Worm (Caenorhabditis elegans): ENCODE results near the gene C16C8.20.
"Not testable (repeated sequence)": the region's sequence is repeated elsewhere in the genome, so short reads cannot be mapped to it uniquely, and the experiment has no call there.

C16C8.20 gene

DNA sequence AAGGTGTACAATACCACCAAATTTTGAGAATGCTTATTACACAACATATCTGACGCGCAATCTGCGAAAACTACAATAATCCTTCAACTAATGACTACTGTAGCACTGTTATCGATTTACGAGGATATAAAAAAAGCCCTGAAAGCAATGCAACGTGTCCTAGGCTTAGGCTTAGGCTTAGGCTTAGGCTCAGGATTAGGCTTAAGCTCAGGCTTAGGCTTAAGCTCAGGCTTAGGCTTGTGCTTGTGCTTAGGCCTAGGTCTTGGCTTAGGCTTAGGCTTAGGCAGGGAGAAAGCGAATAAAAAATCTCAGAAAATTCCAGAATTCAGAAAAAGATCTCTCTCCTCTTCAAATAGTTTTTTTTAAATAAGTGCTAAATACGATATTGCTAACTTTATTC, 12.5 kb downstream of the C16C8.20 start:
- TF ChIP-seq him-1 (tag; optimal IDR thresholded peaks at IDR 0.05) (no peak), dao-5 (tag; optimal IDR thresholded peaks at IDR 0.05) (no peak), W03F9.2 (tag; optimal IDR thresholded peaks at IDR 0.05) (no peak)

DNA sequence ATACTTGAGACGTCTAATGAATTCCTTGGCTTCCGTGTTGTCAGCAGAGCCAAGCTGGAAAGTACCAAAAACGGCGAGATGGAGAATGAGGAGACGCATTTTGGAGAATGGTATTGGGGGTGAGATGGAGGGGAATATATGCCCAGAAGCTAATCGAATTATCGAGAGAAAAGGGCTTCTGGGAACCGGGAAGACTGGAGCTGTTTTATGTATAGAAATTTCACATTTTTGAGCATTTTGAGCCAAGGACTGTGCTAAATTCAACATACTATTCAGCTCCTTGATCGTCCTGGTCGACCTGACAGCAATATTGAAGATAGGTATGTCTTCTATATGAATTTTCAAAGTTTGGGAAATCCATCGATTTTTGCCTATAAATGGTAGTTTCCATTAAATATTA, 13.3 kb downstream of the C16C8.20 start, which contains the start of gene C16C8.7:
C16C8.7 (minus strand) TSS at position 101 of the 400 bp plus-strand sequence.
- TF ChIP-seq W03F9.2 (tag; optimal IDR thresholded peaks at IDR 0.05) (no peak), him-1 (tag; optimal IDR thresholded peaks at IDR 0.05) (no peak), dao-5 (tag; optimal IDR thresholded peaks at IDR 0.05) (no peak)

DNA sequence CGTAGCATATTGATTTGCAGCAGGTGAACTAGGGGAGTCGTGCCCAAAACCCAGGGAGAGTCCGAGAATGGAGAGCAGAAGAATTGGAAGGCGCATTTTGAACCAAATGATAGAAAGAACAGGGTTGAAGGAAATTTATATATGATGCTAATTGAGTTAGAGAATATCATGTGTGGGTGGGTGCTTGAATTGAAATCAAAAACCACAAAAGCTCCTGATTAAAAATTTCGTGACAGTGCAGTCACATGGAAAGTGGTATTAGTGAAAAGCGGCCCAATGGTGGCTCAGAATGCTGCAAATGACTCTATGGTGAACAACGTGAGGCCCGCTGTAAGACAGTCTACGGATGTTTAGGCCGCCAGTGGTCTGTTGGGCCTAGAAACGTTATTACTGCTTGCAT, 14.8 kb downstream of the C16C8.20 start, which contains the start of gene C16C8.8:
C16C8.8 (minus strand) TSS at position 101 of the 400 bp plus-strand sequence.
- no peak for TF ChIP-seq W03F9.2 (tag; optimal IDR thresholded peaks at IDR 0.05)

- no peak for TF ChIP-seq W03F9.2 (tag; optimal IDR thresholded peaks at IDR 0.05)
- TF ChIP-seq dao-5 (tag; optimal IDR thresholded peaks at IDR 0.05), result no peak
- TF ChIP-seq him-1 (tag; optimal IDR thresholded peaks at IDR 0.05), result no peak
Observed at ce11 chrII:3463097-3463496, 16.4 kb downstream of the C16C8.20 start, which contains the start of gene C16C8.9. C16C8.9 (minus strand) TSS chrII:3463197.

ce11 chrII:3464580-3464979, 17.8 kb downstream of the C16C8.20 start, which contains the start of gene C16C8.10:
C16C8.10 (minus strand) TSS chrII:3464680.
- not testable (repeated sequence) for TF ChIP-seq him-1, W03F9.2, dao-5 (tag; optimal IDR thresholded peaks at IDR 0.05)

ce11 chrII:3470549-3470948, 23.8 kb downstream of the C16C8.20 start, which contains the start of gene Y49F6B.20:
Y49F6B.20 (minus strand) TSS chrII:3470649.
- no peak for TF ChIP-seq him-1 (tag; optimal IDR thresholded peaks at IDR 0.05)

DNA sequence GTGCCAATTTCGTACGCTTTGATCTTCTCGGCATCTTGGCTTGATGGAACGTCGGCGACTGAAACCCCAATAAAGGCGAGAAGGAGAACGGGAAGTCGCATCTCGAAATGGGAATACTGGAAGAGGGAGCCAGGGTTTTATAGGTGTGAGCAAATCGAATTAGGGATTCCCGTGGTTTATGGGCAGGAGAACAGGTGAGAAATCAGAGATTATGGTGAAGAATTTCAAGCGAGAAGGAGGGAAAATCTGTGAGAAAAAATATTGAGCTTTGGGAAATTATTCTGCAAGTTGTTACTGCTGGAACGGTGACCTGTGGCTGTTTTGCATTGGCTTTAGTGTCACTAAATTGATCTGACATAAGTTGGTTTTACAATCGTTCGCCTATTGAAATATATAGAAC, 24.9 kb downstream of the C16C8.20 start, which contains the start of gene Y49F6B.13:
Y49F6B.13 (minus strand) TSS at position 101 of the 400 bp plus-strand sequence.
- TF ChIP-seq dao-5 (tag; optimal IDR thresholded peaks at IDR 0.05) (no peak), W03F9.2 (tag; optimal IDR thresholded peaks at IDR 0.05) (no peak), him-1 (tag; optimal IDR thresholded peaks at IDR 0.05) (no peak)

DNA sequence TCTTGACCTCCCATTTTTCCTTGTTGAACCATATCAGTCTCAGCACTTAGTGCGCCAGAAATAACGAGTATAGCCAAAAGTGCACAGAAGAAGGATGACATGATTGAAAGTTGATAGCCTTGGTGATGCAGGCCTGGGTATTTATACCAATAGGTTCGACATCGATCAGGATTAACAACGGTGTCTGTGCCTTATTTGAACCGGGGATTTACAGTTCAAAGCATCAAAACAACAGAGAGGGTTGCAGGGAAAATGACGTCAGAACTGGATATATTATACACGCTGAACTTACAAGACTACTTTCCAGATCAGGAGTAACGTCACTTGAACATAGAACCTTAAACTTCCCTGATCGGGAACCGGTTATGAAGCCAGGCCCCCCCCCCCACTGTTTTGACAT, 25.6 kb downstream of the C16C8.20 start, which contains the start of gene Y49F6B.12:
Y49F6B.12 (minus strand) TSS at position 101 of the 400 bp plus-strand sequence.
- no peak for TF ChIP-seq dao-5 (tag; optimal IDR thresholded peaks at IDR 0.05)

ce11 chrII:3472817-3473216, 26.1 kb downstream of the C16C8.20 start, which contains the start of gene Y49F6B.6:
Y49F6B.6 (plus strand) TSS chrII:3473117.
- TF ChIP-seq dao-5 (tag; optimal IDR thresholded peaks at IDR 0.05) (no peak), W03F9.2 (tag; optimal IDR thresholded peaks at IDR 0.05) (no peak), him-1 (tag; optimal IDR thresholded peaks at IDR 0.05) (no peak)

ce11 chrII:3473744-3474143, 27.0 kb downstream of the C16C8.20 start, which contains the start of gene sdz-32:
sdz-32 (plus strand) TSS chrII:3474044.
- TF ChIP-seq him-1 (tag; optimal IDR thresholded peaks at IDR 0.05) (no peak), dao-5 (tag; optimal IDR thresholded peaks at IDR 0.05) (no peak)

DNA sequence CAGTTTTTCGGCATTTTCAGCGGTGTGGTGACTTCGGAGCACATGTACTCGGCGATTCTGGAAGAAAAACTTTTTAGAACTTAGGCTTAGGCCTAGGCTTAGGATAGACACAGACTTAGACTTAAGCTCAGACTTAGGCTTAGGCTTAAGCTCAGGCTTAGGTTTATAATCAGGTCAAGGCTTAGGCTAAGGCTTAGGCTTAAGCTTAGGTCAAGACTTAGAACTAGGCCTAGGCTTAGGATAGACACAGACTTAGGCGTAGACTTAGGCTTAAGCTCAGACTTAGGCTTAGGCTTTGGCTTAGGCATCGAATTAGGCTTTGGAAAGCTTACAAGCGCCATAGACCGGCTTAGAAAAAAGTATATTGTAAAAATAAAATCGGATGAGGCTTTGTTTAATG, 29.8 kb downstream of the C16C8.20 start:
- TF ChIP-seq W03F9.2 (tag; optimal IDR thresholded peaks at IDR 0.05) (no peak), him-1 (tag; optimal IDR thresholded peaks at IDR 0.05) (no peak), dao-5 (tag; optimal IDR thresholded peaks at IDR 0.05) (no peak)

- TF ChIP-seq dao-5 (tag; optimal IDR thresholded peaks at IDR 0.05) (no peak), him-1 (tag; optimal IDR thresholded peaks at IDR 0.05) (no peak)
Observed at ce11 chrII:3477171-3477570, 30.4 kb downstream of the C16C8.20 start, which contains the start of gene fbxb-104. fbxb-104 (minus strand) TSS chrII:3477271.

DNA sequence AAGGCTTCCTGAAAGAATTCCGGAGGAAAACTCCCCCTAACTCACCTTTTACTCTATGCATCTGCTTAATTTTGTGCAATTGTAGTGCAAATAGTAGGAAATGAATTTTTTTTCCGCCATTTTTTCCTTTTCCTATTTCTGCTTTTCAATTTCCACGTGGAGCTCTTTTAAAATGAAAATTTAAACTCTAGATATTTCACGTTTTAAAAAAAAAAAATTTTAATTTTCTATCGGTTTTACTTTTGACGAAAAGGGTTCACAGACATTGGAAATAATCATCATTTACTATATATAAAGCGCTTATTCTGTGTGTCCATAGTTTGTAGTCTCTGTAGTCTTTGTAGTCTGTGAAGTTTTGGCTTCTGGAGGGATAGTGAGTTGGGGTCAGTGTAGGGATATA, 34.8 kb downstream of the C16C8.20 start, which contains the start of gene Y49F6B.8:
Y49F6B.8 (minus strand) TSS at position 101 of the 400 bp plus-strand sequence.
- TF ChIP-seq dao-5 (tag; optimal IDR thresholded peaks at IDR 0.05), result no peak
- no peak for TF ChIP-seq him-1 (tag; optimal IDR thresholded peaks at IDR 0.05)
- no peak for TF ChIP-seq W03F9.2 (tag; optimal IDR thresholded peaks at IDR 0.05)

DNA sequence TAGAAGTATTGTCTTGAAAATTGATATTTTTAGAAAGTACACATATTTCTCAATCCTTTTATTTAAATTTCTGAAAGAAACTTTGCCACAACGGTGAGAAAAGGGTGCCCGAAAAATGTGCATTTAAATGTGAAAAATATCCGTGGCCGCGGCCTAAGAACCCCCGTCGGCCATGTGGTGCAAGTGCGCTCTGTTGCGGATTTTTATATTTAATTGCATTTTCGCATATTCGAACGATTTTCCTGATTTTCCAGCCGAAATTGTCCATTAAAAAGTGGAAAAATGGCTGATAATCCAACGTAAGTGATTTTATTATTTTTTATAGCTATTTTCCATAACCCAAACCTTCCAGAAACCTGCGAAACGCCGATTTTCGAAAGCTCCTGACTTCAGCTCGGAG, 35.5 kb downstream of the C16C8.20 start, which contains the start of gene smu-2:
smu-2 (plus strand) TSS at position 178 of the 400 bp plus-strand sequence.
- TF ChIP-seq dao-5 (tag; optimal IDR thresholded peaks at IDR 0.05) (no peak), W03F9.2 (tag; optimal IDR thresholded peaks at IDR 0.05) (no peak), him-1 (tag; optimal IDR thresholded peaks at IDR 0.05) (no peak)

- TF ChIP-seq him-1, W03F9.2, dao-5 (tag; optimal IDR thresholded peaks at IDR 0.05): not testable (repeated sequence)
Observed at ce11 chrII:3490797-3491196, 44.0 kb downstream of the C16C8.20 start, which contains the start of gene fbxb-112. fbxb-112 (plus strand) TSS chrII:3491097.

All from whole organism, L4/young adult.